Worm (Caenorhabditis elegans) whole organism, midembryonic: Measurements from ENCODE around the gene nhr-246.

Experiments used
- cog-1 ChIP-seq: sonication (generic microtip); optimal IDR thresholded peaks from 2 replicates; lab custom pipeline; 2016; ENCODE audit warnings: missing genetic modification characterization, missing compliant biosample characterization
- tab-1 ChIP-seq: fragments of 200-800 bp; sonication (Bioruptor generic); IDR thresholded peaks from 2 replicates; pipeline ENCODE4 v1.3.6; 2022; ENCODE audit warnings: missing genetic modification characterization, missing compliant biosample characterization
- ztf-29 ChIP-seq: fragments of 200-800 bp; sonication (Bioruptor generic); IDR thresholded peaks from 2 replicates; pipeline ENCODE4 v1.3.6; 2022; ENCODE audit warnings: missing genetic modification reagents, missing genetic modification characterization, missing compliant biosample characterization

DNA sequence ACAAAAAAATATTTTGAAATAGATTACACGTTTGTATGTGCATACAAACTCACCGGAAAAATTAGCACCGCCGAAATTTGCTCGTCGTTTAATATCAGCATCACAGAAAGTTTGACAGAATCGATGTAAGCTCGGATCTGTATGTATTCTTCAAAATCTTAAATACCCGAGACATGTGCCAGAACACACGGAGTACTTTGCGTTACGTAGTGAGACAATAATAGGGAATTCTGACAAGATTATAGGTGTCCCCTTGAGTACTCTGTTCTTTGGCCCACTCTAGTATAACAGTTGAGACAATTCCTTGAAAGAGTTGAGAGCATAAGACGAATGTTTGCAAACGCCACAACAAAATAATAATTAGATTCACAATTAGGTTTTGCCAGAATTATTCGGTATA, 12.7 kb upstream of the nhr-246 start, which contains the start of gene srx-48:
- no peak for TF ChIP-seq ztf-29 (GFP tag; lab: Robert Waterston, UW)
- TF ChIP-seq cog-1 (tag; lab: Kevin White, UChicago): no peak
- TF ChIP-seq tab-1 (GFP tag; lab: Robert Waterston, UW): no peak
